Fruit fly (Drosophila melanogaster) whole organism, embryonic: Measurements from ENCODE around the gene RPA3.

ENCODE experiments used
- Atf6 ChIP-seq: fragments of 200-800 bp; sonication (Bioruptor generic); IDR thresholded peaks from 2 replicates; pipeline ENCODE4 v1.3.6; 2022; ENCODE audit warnings: missing biosample characterization, missing genetic modification characterization
- Bdp1 ChIP-seq: fragments of 200-800 bp; sonication (Bioruptor generic); optimal IDR thresholded peaks from 3 replicates; lab custom pipeline; 2016; ENCODE audit warnings: missing biosample characterization, missing genetic modification characterization
- Bteb2 ChIP-seq: fragments of 200-800 bp; sonication (Bioruptor generic); optimal IDR thresholded peaks from 2 replicates; lab custom pipeline; 2016; ENCODE audit warnings: missing biosample characterization, missing genetic modification characterization
- CG12942 ChIP-seq: fragments of 200-800 bp; sonication (Bioruptor generic); optimal IDR thresholded peaks from 3 replicates; lab custom pipeline; 2016; ENCODE audit warnings: missing biosample characterization, missing genetic modification characterization
- CG1603 ChIP-seq: fragments of 200-800 bp; sonication (Bioruptor generic); optimal IDR thresholded peaks from 2 replicates; lab custom pipeline; 2019; ENCODE audit warnings: missing biosample characterization, mild to moderate bottlenecking, missing genetic modification characterization, moderate library complexity
- CG16813 ChIP-seq: fragments of 200-800 bp; sonication (Bioruptor generic); IDR thresholded peaks from 3 replicates; pipeline ENCODE4 v1.3.6; 2022; ENCODE audit warnings: missing biosample characterization, missing genetic modification characterization; ENCODE audit not compliant: partially characterized antibody
- CG16815 ChIP-seq: fragments of 200-800 bp; sonication (Bioruptor generic); optimal IDR thresholded peaks from 3 replicates; lab custom pipeline; 2017; ENCODE audit warnings: missing biosample characterization, mild to moderate bottlenecking, missing genetic modification characterization
- CG1832 ChIP-seq: fragments of 200-800 bp; sonication (Bioruptor generic); optimal IDR thresholded peaks from 2 replicates; lab custom pipeline; 2017; ENCODE audit warnings: missing biosample characterization, mild to moderate bottlenecking, missing genetic modification characterization, inconsistent platforms
- CG3065 ChIP-seq: fragments of 200-800 bp; sonication (Bioruptor generic); optimal IDR thresholded peaks from 2 replicates; lab custom pipeline; 2016; ENCODE audit warnings: missing biosample characterization, missing genetic modification characterization
- CG31224 ChIP-seq: fragments of 200-800 bp; sonication (Bioruptor generic); IDR thresholded peaks from 2 replicates; pipeline ENCODE4 v1.3.6; 2022; ENCODE audit warnings: missing biosample characterization, missing genetic modification characterization
- CG3847 ChIP-seq: fragments of 200-800 bp; sonication (Bioruptor generic); IDR thresholded peaks from 2 replicates; pipeline ENCODE4 v1.3.6; 2022; ENCODE audit warnings: missing biosample characterization, missing genetic modification characterization
- CG4360 ChIP-seq: fragments of 200-800 bp; sonication (Bioruptor generic); IDR thresholded peaks from 2 replicates; pipeline ENCODE4 v1.3.6; 2022; ENCODE audit warnings: missing biosample characterization, missing genetic modification characterization
- CG4617 ChIP-seq: fragments of 200-800 bp; sonication (Bioruptor generic); optimal IDR thresholded peaks from 3 replicates; lab custom pipeline; 2016; ENCODE audit warnings: missing biosample characterization, missing genetic modification characterization, borderline replicate concordance
- CG6654 ChIP-seq: fragments of 200-800 bp; sonication (Bioruptor generic); optimal IDR thresholded peaks from 2 replicates; lab custom pipeline; 2017; ENCODE audit warnings: missing biosample characterization, mild to moderate bottlenecking, missing genetic modification characterization
- CG6683 ChIP-seq: fragments of 200-800 bp; sonication (Bioruptor generic); optimal IDR thresholded peaks from 2 replicates; lab custom pipeline; 2017; ENCODE audit warnings: missing biosample characterization, mild to moderate bottlenecking, missing genetic modification characterization, missing genetic modification reagents
- CG6689 ChIP-seq: fragments of 200-800 bp; sonication (Bioruptor generic); IDR thresholded peaks from 2 replicates; pipeline ENCODE4 v1.3.6; 2022; ENCODE audit warnings: missing biosample characterization, missing genetic modification characterization
- CG7839 ChIP-seq: fragments of 200-800 bp; sonication (Bioruptor generic); optimal IDR thresholded peaks from 3 replicates; lab custom pipeline; 2018; ENCODE audit warnings: missing biosample characterization, mild to moderate bottlenecking, missing genetic modification characterization, moderate library complexity
- CG8089 ChIP-seq: fragments of 200-800 bp; sonication (Bioruptor generic); optimal IDR thresholded peaks from 3 replicates; lab custom pipeline; 2016; ENCODE audit warnings: missing biosample characterization, missing genetic modification characterization
- D19B ChIP-seq: fragments of 200-800 bp; sonication (Bioruptor generic); optimal IDR thresholded peaks from 2 replicates; lab custom pipeline; 2017; ENCODE audit warnings: missing biosample characterization, mild to moderate bottlenecking, missing genetic modification characterization
- Eip74EF ChIP-seq, 2 experiments: fragments of 200-800 bp in 1 of 2; fragments of >200 bp in 1 of 2; sonication (Bioruptor generic) in 1 of 2; optimal IDR thresholded peaks; 2 replicates each; lab custom pipeline; 2017 to 2019; ENCODE audit warnings: missing biosample characterization in 2 of 2, missing genetic modification characterization in 2 of 2, mild to moderate bottlenecking in 1 of 2, moderate library complexity in 1 of 2
- HHEX ChIP-seq: fragments of 200-800 bp; sonication (Bioruptor generic); optimal IDR thresholded peaks from 3 replicates; lab custom pipeline; 2017; ENCODE audit warnings: missing biosample characterization, mild to moderate bottlenecking, missing genetic modification characterization, missing genetic modification reagents
- HLH54F ChIP-seq: fragments of 200-800 bp; sonication (Bioruptor generic); optimal IDR thresholded peaks from 3 replicates; lab custom pipeline; 2016; ENCODE audit warnings: missing biosample characterization, missing genetic modification characterization
- HmgD ChIP-seq: fragments of 200-800 bp; sonication (Bioruptor generic); optimal IDR thresholded peaks from 3 replicates; lab custom pipeline; 2016; ENCODE audit warnings: missing biosample characterization, missing genetic modification characterization
- Hmx ChIP-seq: fragments of 200-800 bp; sonication (Bioruptor generic); optimal IDR thresholded peaks from 2 replicates; lab custom pipeline; 2016; ENCODE audit warnings: missing biosample characterization, missing genetic modification characterization
- Hr3 ChIP-seq: fragments of 200-800 bp; sonication (Bioruptor generic); optimal IDR thresholded peaks from 3 replicates; lab custom pipeline; 2016; ENCODE audit warnings: missing biosample characterization, missing genetic modification characterization
- Hr78 ChIP-seq, 2 experiments: fragments of 200-800 bp in 1 of 2; fragments of >200 bp in 1 of 2; sonication (Bioruptor generic) in 1 of 2; optimal IDR thresholded peaks; 2 replicates each; lab custom pipeline; 2017 to 2019; ENCODE audit warnings: missing biosample characterization in 2 of 2, missing genetic modification characterization in 2 of 2, mild to moderate bottlenecking in 1 of 2, moderate library complexity in 1 of 2
- Med ChIP-seq: fragments of 200-800 bp; sonication (Bioruptor generic); peaks from one replicate; lab custom pipeline; 2016; ENCODE audit warnings: missing biosample characterization, missing genetic modification characterization, mild to moderate bottlenecking, inconsistent platforms, moderate library complexity
- Stat92E ChIP-seq, 3 experiments: fragments of >200 bp in 2 of 3; fragments of 200-800 bp in 1 of 3; sonication (Bioruptor generic) in 1 of 3; optimal IDR thresholded peaks; 2 replicates each; lab custom pipeline; 2017 to 2019; ENCODE audit warnings: missing biosample characterization in 3 of 3, missing genetic modification characterization in 3 of 3, mild to moderate bottlenecking in 1 of 3, moderate library complexity in 1 of 3
- Xrp1 ChIP-seq: fragments of 200-800 bp; sonication (Bioruptor generic); IDR thresholded peaks from 2 replicates; pipeline ENCODE4 v1.3.6; 2022; ENCODE audit warnings: missing biosample characterization, missing genetic modification characterization
- bcd ChIP-seq: fragments of 200-800 bp; sonication (Bioruptor generic); optimal IDR thresholded peaks from 2 replicates; lab custom pipeline; 2017; ENCODE audit warnings: missing biosample characterization, mild to moderate bottlenecking, missing genetic modification characterization
- bsh ChIP-seq, 2 experiments: fragments of 200-800 bp; sonication (Bioruptor generic); optimal IDR thresholded peaks; 2 replicates each; lab custom pipeline; 2017 to 2018; ENCODE audit warnings: mild to moderate bottlenecking in 2 of 2, missing biosample characterization in 2 of 2, missing genetic modification characterization in 2 of 2, moderate library complexity in 1 of 2
- caup ChIP-seq: fragments of 200-800 bp; sonication (Bioruptor generic); optimal IDR thresholded peaks from 3 replicates; lab custom pipeline; 2017; ENCODE audit warnings: missing biosample characterization, mild to moderate bottlenecking, missing genetic modification characterization, moderate library complexity; ENCODE audit not compliant: severe bottlenecking
- chinmo ChIP-seq: fragments of 200-800 bp; sonication (Bioruptor generic); IDR thresholded peaks from 4 replicates; pipeline ENCODE4 v1.3.6; 2022; ENCODE audit warnings: missing biosample characterization, missing genetic modification characterization; ENCODE audit not compliant: partially characterized antibody
- ci ChIP-seq: fragments of 200-800 bp; sonication (Bioruptor generic); IDR thresholded peaks from 3 replicates; pipeline ENCODE4 v1.3.6; 2022; ENCODE audit warnings: missing biosample characterization, missing genetic modification characterization
- gce ChIP-seq: fragments of 200-800 bp; sonication (Bioruptor generic); IDR thresholded peaks from 3 replicates; pipeline ENCODE4 v1.3.6; 2022; ENCODE audit warnings: missing biosample characterization, missing genetic modification characterization
- gcm ChIP-seq: fragments of 200-800 bp; sonication (Bioruptor generic); optimal IDR thresholded peaks from 2 replicates; lab custom pipeline; 2019; ENCODE audit warnings: missing biosample characterization, mild to moderate bottlenecking, missing genetic modification characterization, moderate library complexity
- ham ChIP-seq: fragments of 200-800 bp; sonication (Bioruptor generic); IDR thresholded peaks from 2 replicates; pipeline ENCODE4 v1.3.6; 2022; ENCODE audit warnings: missing biosample characterization, missing genetic modification characterization
- lilli ChIP-seq: fragments of 200-800 bp; sonication (Bioruptor generic); optimal IDR thresholded peaks from 3 replicates; lab custom pipeline; 2016; ENCODE audit warnings: missing biosample characterization, missing genetic modification characterization
- lmd ChIP-seq: fragments of 200-800 bp; sonication (Bioruptor generic); IDR thresholded peaks from 2 replicates; pipeline ENCODE4 v1.3.6; 2022; ENCODE audit warnings: missing biosample characterization, missing genetic modification characterization
- maf-S ChIP-seq: fragments of 200-800 bp; sonication (Bioruptor generic); optimal IDR thresholded peaks from 2 replicates; lab custom pipeline; 2016; ENCODE audit warnings: missing biosample characterization, missing genetic modification characterization
- nerfin-1 ChIP-seq: fragments of 200-800 bp; sonication (Bioruptor generic); optimal IDR thresholded peaks from 3 replicates; lab custom pipeline; 2019; ENCODE audit warnings: missing biosample characterization, mild to moderate bottlenecking, missing genetic modification characterization, moderate library complexity
- oc ChIP-seq: fragments of 200-800 bp; sonication (Bioruptor generic); optimal IDR thresholded peaks from 2 replicates; lab custom pipeline; 2018; ENCODE audit warnings: missing biosample characterization, mild to moderate bottlenecking, missing genetic modification characterization, moderate library complexity
- ro ChIP-seq: fragments of 200-800 bp; sonication (Bioruptor generic); IDR thresholded peaks from 2 replicates; pipeline ENCODE4 v1.3.6; 2022; ENCODE audit warnings: missing biosample characterization, missing genetic modification characterization
- slou ChIP-seq: fragments of 200-800 bp; sonication (Bioruptor generic); optimal IDR thresholded peaks from 3 replicates; lab custom pipeline; 2016; ENCODE audit warnings: missing biosample characterization, missing genetic modification characterization
- tin ChIP-seq: fragments of 200-800 bp; sonication (Bioruptor generic); optimal IDR thresholded peaks from 3 replicates; lab custom pipeline; 2016; ENCODE audit warnings: missing biosample characterization, missing genetic modification characterization
- tna ChIP-seq: fragments of 200-800 bp; sonication (Bioruptor generic); IDR thresholded peaks from 2 replicates; pipeline ENCODE4 v1.3.6; 2022; ENCODE audit warnings: missing biosample characterization, missing genetic modification characterization; ENCODE audit not compliant: partially characterized antibody
- toy ChIP-seq: fragments of 200-800 bp; sonication (Bioruptor generic); IDR thresholded peaks from 2 replicates; pipeline ENCODE4 v1.3.6; 2022; ENCODE audit warnings: missing biosample characterization, missing genetic modification characterization
- trh ChIP-seq: fragments of 200-800 bp; sonication (Bioruptor generic); optimal IDR thresholded peaks from 2 replicates; lab custom pipeline; 2016; ENCODE audit warnings: missing biosample characterization, missing genetic modification characterization
- usp ChIP-seq: fragments of >200 bp; optimal IDR thresholded peaks from 2 replicates; lab custom pipeline; 2017; ENCODE audit warnings: missing biosample characterization, missing genetic modification characterization
- wdn ChIP-seq: fragments of 200-800 bp; sonication (Bioruptor generic); IDR thresholded peaks from 2 replicates; pipeline ENCODE4 v1.3.6; 2022; ENCODE audit warnings: missing biosample characterization, missing genetic modification characterization
- z ChIP-seq: fragments of 200-800 bp; sonication (Bioruptor generic); IDR thresholded peaks from 3 replicates; pipeline ENCODE4 v1.3.6; 2022; ENCODE audit warnings: missing biosample characterization, missing genetic modification characterization

The RPA3 gene

dm6 chrX:11576540-11576939 lies 39.1 kb downstream of the RPA3 start, which contains the start of gene CG11695 (continued):
- TF ChIP-seq gcm (GFP tag; lab: Kevin White, UChicago) (peak; percentile 34), Atf6 (GFP tag; lab: Robert Waterston, UW) (peak; percentile 34; the same call in 1 of the 2 replicates), CG12942 (GFP tag; lab: Kevin White, UChicago) (peak; percentile 56), CG16815 (GFP tag; lab: Kevin White, UChicago) (peak; percentile 39), CG31224 (GFP tag; lab: Robert Waterston, UW) (no peak), maf-S (GFP tag; lab: Kevin White, UChicago) (no peak), CG4360 (GFP tag; lab: Robert Waterston, UW) (no peak), ham (GFP tag; lab: Robert Waterston, UW) (no peak), CG7839 (tag; lab: Kevin White, UChicago) (peak; percentile 73), toy (GFP tag; lab: Robert Waterston, UW) (no peak), CG4617 (GFP tag; lab: Kevin White, UChicago) (peak; percentile 80), CG8089 (GFP tag; lab: Kevin White, UChicago) (no peak), CG16813 (GFP tag; lab: Robert Waterston, UW) (no peak), HmgD (GFP tag; lab: Kevin White, UChicago) (no peak), CG1603 (tag; lab: Kevin White, UChicago) (peak; percentile 51), bcd (GFP tag; lab: Kevin White, UChicago) (peak; percentile 45), Bdp1 (GFP tag; lab: Kevin White, UChicago) (peak; percentile 35), Hmx (GFP tag; lab: Kevin White, UChicago) (no peak), Eip74EF (GFP tag; optimal IDR thresholded peaks at IDR 0.05; lab: Kevin White, UChicago) (no peak), Stat92E (GFP tag; optimal IDR thresholded peaks at IDR 0.05; lab: Kevin White, UChicago) (no peak), gce (no peak), caup (peak; percentile 53), Bteb2 (peak; percentile 4), tin (GFP tag; lab: Kevin White, UChicago) (peak; percentile 50), chinmo (GFP tag; lab: Robert Waterston, UW) (no peak), HLH54F (GFP tag; lab: Kevin White, UChicago) (peak; percentile 24), CG3847 (peak; percentile 78), ci (GFP tag; lab: Robert Waterston, UW) (no peak), lmd (peak; percentile 64), trh (GFP tag; lab: Kevin White, UChicago) (peak; percentile 35), HHEX (peak; percentile 18), z (no peak), Hr78 (GFP tag; optimal IDR thresholded peaks at IDR 0.05; lab: Kevin White, UChicago) (no peak), nerfin-1 (tag; lab: Kevin White, UChicago) (peak; percentile 62), slou (peak; percentile 60), wdn (GFP tag; lab: Robert Waterston, UW) (peak; percentile 45; the same call in 1 of the 2 replicates), tna (no peak), CG1832 (no peak), lilli (GFP tag; lab: Kevin White, UChicago) (peak; percentile 81), bsh (GFP tag; optimal IDR thresholded peaks at IDR 0.05; lab: Kevin White, UChicago) (peak; percentile 7 to 58), CG6654 (GFP tag; lab: Kevin White, UChicago) (no peak), Med (peak; percentile 91), CG3065 (GFP tag; lab: Kevin White, UChicago) (no peak), Xrp1 (GFP tag; lab: Robert Waterston, UW) (peak; percentile 71), CG6683 (peak; percentile 14), CG6689 (peak; percentile 72), usp (GFP tag; lab: Kevin White, UChicago) (no peak), ro (GFP tag; lab: Robert Waterston, UW) (no peak), Hr3 (GFP tag; lab: Kevin White, UChicago) (peak; percentile 60), oc (tag; lab: Kevin White, UChicago) (no peak), D19B (GFP tag; lab: Kevin White, UChicago) (no peak)
